Worm (Caenorhabditis elegans) whole organism, L1 larva: ENCODE data around the gene EGAP9.3.

Experiments
- C04F5.9 ChIP-seq: sonication (generic microtip); optimal IDR thresholded peaks from 2 replicates; lab custom pipeline; 2016; ENCODE audit warnings: missing genetic modification characterization, missing compliant biosample characterization
- C16A3.4 ChIP-seq: fragments of 150-350 bp; optimal IDR thresholded peaks from 2 replicates; lab custom pipeline; 2014; ENCODE audit warnings: missing biosample characterization, missing genetic modification characterization
- F16B12.6 ChIP-seq: fragments of 150-350 bp; optimal IDR thresholded peaks from 2 replicates; lab custom pipeline; 2014; ENCODE audit warnings: missing biosample characterization, missing genetic modification characterization
- ama-1 ChIP-seq: fragments of 150-350 bp; optimal IDR thresholded peaks from 2 replicates; lab custom pipeline; 2014
- blmp-1 ChIP-seq: fragments of 150-350 bp; optimal IDR thresholded peaks from 2 replicates; lab custom pipeline; 2014; ENCODE audit warnings: missing biosample characterization, missing genetic modification characterization
- ceh-82 ChIP-seq, 3 experiments: fragments of 150-350 bp in 1 of 3; sonication (generic microtip) in 2 of 3; optimal IDR thresholded peaks; 2 replicates each; lab custom pipeline; 2014 to 2017; ENCODE audit warnings: missing biosample characterization in 3 of 3, missing genetic modification characterization in 3 of 3
- ceh-88 ChIP-seq: fragments of 200-800 bp; sonication (Bioruptor generic); IDR thresholded peaks from 2 replicates; pipeline ENCODE4 v1.3.6; 2022; ENCODE audit warnings: missing genetic modification characterization, missing compliant biosample characterization
- dpl-1 ChIP-seq, 3 experiments: fragments of 150-350 bp in 2 of 3; sonication (generic microtip) in 1 of 3; optimal IDR thresholded peaks; 2 replicates each; lab custom pipeline; 2014 to 2017; ENCODE audit warnings: missing biosample characterization in 3 of 3, missing genetic modification characterization in 3 of 3, missing genetic modification reagents in 3 of 3
- efl-1 ChIP-seq, 4 experiments: fragments of 150-350 bp; optimal IDR thresholded peaks in 3 of 4; peaks in 1 of 4; 1 replicate in 1 of 4; 2 replicates in 3 of 4; lab custom pipeline; 2014; ENCODE audit warnings: missing biosample characterization in 2 of 4, missing genetic modification characterization in 2 of 4, missing genetic modification reagents in 2 of 4
- efl-3 ChIP-seq: fragments of 200-800 bp; sonication (Bioruptor generic); optimal IDR thresholded peaks from 2 replicates; lab custom pipeline; 2018; ENCODE audit warnings: mild to moderate bottlenecking, missing genetic modification characterization, missing compliant biosample characterization
- egl-27 ChIP-seq, 2 experiments: fragments of 150-350 bp in 1 of 2; sonication (generic microtip); optimal IDR thresholded peaks; 3 replicates each; lab custom pipeline; 2017 to 2018; ENCODE audit warnings: missing biosample characterization in 2 of 2, missing genetic modification characterization in 2 of 2, missing genetic modification reagents in 2 of 2
- fkh-10 ChIP-seq: sonication (generic microtip); optimal IDR thresholded peaks from 2 replicates; lab custom pipeline; 2017; ENCODE audit warnings: missing biosample characterization, missing genetic modification reagents, missing genetic modification characterization
- fkh-4 ChIP-seq: sonication (generic microtip); optimal IDR thresholded peaks from 2 replicates; lab custom pipeline; 2016; ENCODE audit warnings: missing compliant biosample characterization, missing genetic modification characterization, borderline replicate concordance
- fkh-8 ChIP-seq: sonication (generic microtip); optimal IDR thresholded peaks from 2 replicates; lab custom pipeline; 2016; ENCODE audit warnings: mild to moderate bottlenecking, missing genetic modification characterization, missing compliant biosample characterization
- irx-1 ChIP-seq: sonication (generic microtip); optimal IDR thresholded peaks from 2 replicates; lab custom pipeline; 2016; ENCODE audit warnings: missing genetic modification characterization, missing compliant biosample characterization
- isw-1 ChIP-seq: fragments of 200-800 bp; sonication (Bioruptor generic); IDR thresholded peaks from 2 replicates; pipeline ENCODE4 v1.3.6; 2022; ENCODE audit warnings: missing genetic modification characterization, missing compliant biosample characterization
- lin-15B ChIP-seq: fragments of 150-350 bp; sonication (generic microtip); optimal IDR thresholded peaks from 3 replicates; lab custom pipeline; 2014; ENCODE audit warnings: missing biosample characterization, missing genetic modification characterization
- lin-35 ChIP-seq, 2 experiments: fragments of 150-350 bp; optimal IDR thresholded peaks; 2 replicates each; lab custom pipeline; 2014; ENCODE audit warnings: missing biosample characterization in 2 of 2, missing genetic modification characterization in 2 of 2, missing genetic modification reagents in 2 of 2
- lin-39 ChIP-seq: fragments of 150-350 bp; optimal IDR thresholded peaks from 2 replicates; lab custom pipeline; 2014; ENCODE audit warnings: missing biosample characterization, missing genetic modification reagents, missing genetic modification characterization
- lsy-2 ChIP-seq, 2 experiments: fragments of 150-350 bp; optimal IDR thresholded peaks; 2 replicates each; lab custom pipeline; 2014; ENCODE audit warnings: missing biosample characterization in 2 of 2, missing genetic modification characterization in 2 of 2
- mab-9 ChIP-seq: fragments of 200-800 bp; sonication (Bioruptor generic); IDR thresholded peaks from 2 replicates; pipeline ENCODE4 v1.3.6; 2022; ENCODE audit warnings: missing genetic modification reagents, missing genetic modification characterization, missing compliant biosample characterization
- mdl-1 ChIP-seq, 2 experiments: fragments of 150-350 bp; optimal IDR thresholded peaks; 2 replicates each; lab custom pipeline; 2014 to 2017; ENCODE audit warnings: missing biosample characterization in 2 of 2, missing genetic modification characterization in 2 of 2, inconsistent platforms in 1 of 2
- mep-1 ChIP-seq: fragments of 150-350 bp; optimal IDR thresholded peaks from 2 replicates; lab custom pipeline; 2014; ENCODE audit warnings: missing biosample characterization, missing genetic modification characterization
- nhr-12 ChIP-seq: sonication (generic microtip); optimal IDR thresholded peaks from 2 replicates; lab custom pipeline; 2017; ENCODE audit warnings: missing biosample characterization, missing genetic modification characterization
- nhr-20 ChIP-seq: sonication (generic microtip); optimal IDR thresholded peaks from 2 replicates; lab custom pipeline; 2016; ENCODE audit warnings: mild to moderate bottlenecking, missing genetic modification characterization, missing compliant biosample characterization
- nhr-71 ChIP-seq: sonication (generic microtip); optimal IDR thresholded peaks from 2 replicates; lab custom pipeline; 2016; ENCODE audit warnings: mild to moderate bottlenecking, missing genetic modification characterization, moderate library complexity, missing compliant biosample characterization
- nhr-85 ChIP-seq: sonication (generic microtip); peaks from one replicate; lab custom pipeline; 2016; ENCODE audit warnings: missing genetic modification characterization, inconsistent platforms, missing compliant biosample characterization
- nhr-90 ChIP-seq: sonication (generic microtip); optimal IDR thresholded peaks from 2 replicates; lab custom pipeline; 2016; ENCODE audit warnings: mild to moderate bottlenecking, missing genetic modification characterization, missing compliant biosample characterization; ENCODE audit not compliant: poor library complexity
- pag-3 ChIP-seq: sonication (generic microtip); optimal IDR thresholded peaks from 2 replicates; lab custom pipeline; 2017; ENCODE audit warnings: missing genetic modification characterization, mild to moderate bottlenecking, missing compliant biosample characterization, antibody characterized with exemption, borderline replicate concordance; ENCODE audit not compliant: insufficient read depth
- pax-3 ChIP-seq: fragments of 200-800 bp; sonication (Bioruptor generic); optimal IDR thresholded peaks from 2 replicates; lab custom pipeline; 2018; ENCODE audit warnings: mild to moderate bottlenecking, missing genetic modification characterization, moderate library complexity, missing compliant biosample characterization
- pqm-1 ChIP-seq: sonication (generic microtip); optimal IDR thresholded peaks from 3 replicates; lab custom pipeline; 2017; ENCODE audit warnings: missing biosample characterization, missing genetic modification characterization
- rnt-1 ChIP-seq: sonication (generic microtip); optimal IDR thresholded peaks from 2 replicates; lab custom pipeline; 2016; ENCODE audit warnings: mild to moderate bottlenecking, missing genetic modification characterization, moderate library complexity, missing compliant biosample characterization
- snpc-4 ChIP-seq: fragments of 150-350 bp; optimal IDR thresholded peaks from 2 replicates; lab custom pipeline; 2014; ENCODE audit warnings: missing biosample characterization, missing genetic modification characterization
- snu-23 ChIP-seq: sonication (generic microtip); optimal IDR thresholded peaks from 2 replicates; lab custom pipeline; 2016; ENCODE audit warnings: missing genetic modification characterization, missing compliant biosample characterization
- sptf-1 ChIP-seq: fragments of 150-350 bp; optimal IDR thresholded peaks from 2 replicates; lab custom pipeline; 2014; ENCODE audit warnings: missing biosample characterization, missing genetic modification characterization
- swsn-7 ChIP-seq: sonication (generic microtip); optimal IDR thresholded peaks from 2 replicates; lab custom pipeline; 2016; ENCODE audit warnings: missing genetic modification characterization, missing compliant biosample characterization
- tbx-2 ChIP-seq: sonication (generic microtip); optimal IDR thresholded peaks from 2 replicates; lab custom pipeline; 2016; ENCODE audit warnings: missing genetic modification characterization, missing compliant biosample characterization
- unc-130 ChIP-seq: fragments of 150-350 bp; optimal IDR thresholded peaks from 2 replicates; lab custom pipeline; 2017; ENCODE audit warnings: missing biosample characterization, missing genetic modification characterization, inconsistent platforms
- unc-30 ChIP-seq: sonication (generic microtip); optimal IDR thresholded peaks from 2 replicates; lab custom pipeline; 2017; ENCODE audit warnings: missing biosample characterization, missing genetic modification characterization
- unc-62 ChIP-seq: fragments of 150-350 bp; optimal IDR thresholded peaks from 2 replicates; lab custom pipeline; 2014; ENCODE audit warnings: missing biosample characterization, missing genetic modification reagents, missing genetic modification characterization
- xbp-1 ChIP-seq: sonication (generic microtip); optimal IDR thresholded peaks from 2 replicates; lab custom pipeline; 2016; ENCODE audit warnings: missing genetic modification characterization, missing compliant biosample characterization
- zag-1 ChIP-seq: fragments of 150-350 bp; optimal IDR thresholded peaks from 2 replicates; lab custom pipeline; 2014; ENCODE audit warnings: missing biosample characterization, missing genetic modification characterization
- zip-4 ChIP-seq: fragments of 200-800 bp; sonication (Bioruptor generic); optimal IDR thresholded peaks from 2 replicates; lab custom pipeline; 2018; ENCODE audit warnings: mild to moderate bottlenecking, missing genetic modification characterization, moderate library complexity, missing compliant biosample characterization
- ztf-11 ChIP-seq, 2 experiments: sonication (generic microtip); optimal IDR thresholded peaks; 2 replicates each; lab custom pipeline; 2016 to 2017; ENCODE audit warnings: missing genetic modification characterization in 2 of 2, missing biosample characterization in 1 of 2, missing compliant biosample characterization in 1 of 2

EGAP9.3 gene

ce11 chrV:6593700-6594244 is 13.8 kb upstream of the EGAP9.3 start, which contains the start of gene hcp-1:
TSS of gene hcp-1 (plus strand) at chrV:6594194.
- TF ChIP-seq irx-1 (tag; lab: Kevin White, UChicago) (no peak), pax-3 (tag; lab: Kevin White, UChicago) (no peak), sptf-1 (tag; lab: Kevin White, UChicago) (no peak), lin-35 (GFP tag; optimal IDR thresholded peaks at IDR 0.05; lab: Kevin White, UChicago) (peak; percentile 84 to 95), ztf-11 (tag; optimal IDR thresholded peaks at IDR 0.05; lab: Kevin White, UChicago) (no peak), nhr-20 (tag; lab: Kevin White, UChicago) (peak; percentile 20), mab-9 (GFP tag; lab: Robert Waterston, UW) (no peak), isw-1 (GFP tag; lab: Robert Waterston, UW) (peak; percentile 3; the same call in 1 of the 2 replicates), efl-3 (GFP tag; lab: Kevin White, UChicago) (no peak), fkh-4 (tag; lab: Kevin White, UChicago) (no peak), snpc-4 (tag; lab: Kevin White, UChicago) (no peak), rnt-1 (peak; percentile 37), zag-1 (tag; lab: Kevin White, UChicago) (no peak), unc-130 (peak; percentile 36), zip-4 (GFP tag; lab: Kevin White, UChicago) (no peak), mep-1 (peak; percentile 57), C16A3.4 (tag; lab: Kevin White, UChicago) (peak; percentile 61), egl-27 (tag; optimal IDR thresholded peaks at IDR 0.05; lab: Kevin White, UChicago) (no peak), nhr-85 (tag; lab: Kevin White, UChicago) (no peak), lsy-2 (tag; optimal IDR thresholded peaks at IDR 0.05; lab: Kevin White, UChicago) (peak in 1 of 2 experiments; percentile 72), swsn-7 (tag; lab: Kevin White, UChicago) (peak; percentile 9), snu-23 (GFP tag; lab: Kevin White, UChicago) (peak; percentile 46), nhr-12 (tag; lab: Kevin White, UChicago) (no peak), mdl-1 (tag; optimal IDR thresholded peaks at IDR 0.05; lab: Kevin White, UChicago) (no peak), xbp-1 (tag; lab: Kevin White, UChicago) (peak; percentile 41), C04F5.9 (no peak), ceh-82 (tag; optimal IDR thresholded peaks at IDR 0.05; lab: Kevin White, UChicago) (no peak), F16B12.6 (tag; lab: Kevin White, UChicago) (peak; percentile 29), blmp-1 (tag; lab: Kevin White, UChicago) (peak; percentile 83), lin-15B (tag; lab: Kevin White, UChicago) (peak; percentile 12), nhr-90 (tag; lab: Kevin White, UChicago) (no peak), dpl-1 (GFP tag; optimal IDR thresholded peaks at IDR 0.05; lab: Kevin White, UChicago) (peak; percentile 87 to 91 (median 88)), efl-1 (optimal IDR thresholded peaks at IDR 0.05; lab: Kevin White, UChicago) (peak; percentile 91 to 95), efl-1 (GFP tag; optimal IDR thresholded peaks at IDR 0.05 in 1 of 2; lab: Kevin White, UChicago) (peak; percentile 89 to 99), fkh-10 (GFP tag; lab: Kevin White, UChicago) (no peak), pqm-1 (tag; lab: Kevin White, UChicago) (no peak)
- TF ChIP-seq, all 84 proteins: peak for 16

ce11 chrV:6590283-6590682 is 10.4 kb upstream of the EGAP9.3 start, which contains the start of gene ZK1055.2:
TSS of gene ZK1055.2 (plus strand) at chrV:6590583.
- TF ChIP-seq lin-39 (tag; lab: Kevin White, UChicago) (no peak), unc-30 (no peak), nhr-71 (tag; lab: Kevin White, UChicago) (no peak), zag-1 (tag; lab: Kevin White, UChicago) (no peak), fkh-8 (tag; lab: Kevin White, UChicago) (no peak), fkh-10 (GFP tag; lab: Kevin White, UChicago) (no peak), ama-1 (lab: Kevin White, UChicago) (no peak), blmp-1 (tag; lab: Kevin White, UChicago) (no peak), tbx-2 (tag; lab: Kevin White, UChicago) (no peak), pag-3 (tag; lab: Kevin White, UChicago) (no peak), ceh-88 (GFP tag; lab: Robert Waterston, UW) (no peak), swsn-7 (tag; lab: Kevin White, UChicago) (no peak), unc-62 (GFP tag; lab: Kevin White, UChicago) (no peak), mab-9 (GFP tag; lab: Robert Waterston, UW) (no peak)
